Comparison of ENCODE assay signal across 1 fruit fly cellular context in the genomic region with DNA sequence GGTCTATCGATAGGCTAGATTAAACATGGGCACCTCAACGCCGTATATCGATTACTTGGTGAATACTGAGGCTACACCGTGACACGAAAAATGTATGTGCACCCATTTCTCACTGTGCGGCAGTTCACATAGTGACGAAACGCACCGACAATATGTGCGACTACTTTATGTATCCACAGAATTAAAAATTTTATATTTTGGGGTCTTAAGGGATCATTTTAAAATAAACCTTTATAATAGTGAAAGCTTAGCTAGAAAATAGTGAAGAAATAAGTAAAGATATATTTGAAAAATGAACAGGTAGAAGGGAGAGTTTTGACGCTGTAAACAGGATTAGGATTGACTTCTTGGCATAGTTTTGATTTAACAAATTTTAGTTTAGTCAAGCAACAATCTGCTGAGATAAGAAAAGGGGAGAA.
TF ChIP-seq lines count a peak whose summit lies in the region.

mRpL4 (minus strand) TSS at position 31 of the 419 bp plus-strand sequence.

TF ChIP-seq in whole organism, embryonic, 481 proteins besides CTCF, POLR2A, EP300 and RAD21 (continued from another document and continues in another):
- TF ChIP-seq Hey (tag; optimal IDR thresholded peaks at IDR 0.05; lab: Kevin White, UChicago): no peak
- no peak for TF ChIP-seq Adf1 (GFP tag; IDR thresholded peaks at IDR 0.05; lab: Robert Waterston, UW)
- TF ChIP-seq wor (GFP tag; IDR thresholded peaks at IDR 0.05; lab: Robert Waterston, UW): no peak
- TF ChIP-seq CG7556 (GFP tag; optimal IDR thresholded peaks at IDR 0.05; lab: Kevin White, UChicago): no peak
- no peak for TF ChIP-seq Stat92E (GFP tag; optimal IDR thresholded peaks at IDR 0.05; lab: Kevin White, UChicago)
- no peak for TF ChIP-seq CG7839 (tag; optimal IDR thresholded peaks at IDR 0.05; lab: Kevin White, UChicago)
- TF ChIP-seq wdn (GFP tag; IDR thresholded peaks at IDR 0.05; lab: Robert Waterston, UW): peak; percentile 18; the same call in 1 of the 2 replicates
- no peak for TF ChIP-seq HLHmδ (GFP tag; optimal IDR thresholded peaks at IDR 0.05; lab: Kevin White, UChicago)
- TF ChIP-seq cas (GFP tag; IDR thresholded peaks at IDR 0.05; lab: Robert Waterston, UW): peak; percentile 64; the same call in 1 of the 2 replicates
- peak; percentile 59 for TF ChIP-seq CG13123 (GFP tag; optimal IDR thresholded peaks at IDR 0.05; lab: Kevin White, UChicago)
- TF ChIP-seq schlank (tag; optimal IDR thresholded peaks at IDR 0.05; lab: Kevin White, UChicago): peak; percentile 5
- peak; percentile 74 for TF ChIP-seq Xrp1 (GFP tag; IDR thresholded peaks at IDR 0.05; lab: Robert Waterston, UW)
- no peak for TF ChIP-seq caup (GFP tag; optimal IDR thresholded peaks at IDR 0.05; lab: Kevin White, UChicago; ENCODE audit: severe bottlenecking)
- peak; percentile 75 for TF ChIP-seq pnt (GFP tag; optimal IDR thresholded peaks at IDR 0.05; lab: Kevin White, UChicago)
- TF ChIP-seq CG12391 (tag; optimal IDR thresholded peaks at IDR 0.05; lab: Kevin White, UChicago): peak; percentile 72
- peak; percentile 27; the same call in 1 of the 3 replicates for TF ChIP-seq tgo (GFP tag; IDR thresholded peaks at IDR 0.05; lab: Robert Waterston, UW)
- peak; percentile 36 for TF ChIP-seq CG18011 (GFP tag; optimal IDR thresholded peaks at IDR 0.05; lab: Kevin White, UChicago)
- no peak for TF ChIP-seq CG7745 (tag; optimal IDR thresholded peaks at IDR 0.05; lab: Kevin White, UChicago)
- peak; percentile 76 for TF ChIP-seq tx (GFP tag; optimal IDR thresholded peaks at IDR 0.05; lab: Kevin White, UChicago)
- no peak; the same call in 2 of the 3 replicates for TF ChIP-seq dysf (GFP tag; IDR thresholded peaks at IDR 0.05; lab: Robert Waterston, UW)
- TF ChIP-seq CG14014 (GFP tag; IDR thresholded peaks at IDR 0.05; lab: Robert Waterston, UW): peak; percentile 55
- peak; percentile 59 for TF ChIP-seq Bteb2 (GFP tag; optimal IDR thresholded peaks at IDR 0.05; lab: Kevin White, UChicago)
- no peak for TF ChIP-seq br (optimal IDR thresholded peaks at IDR 0.05; lab: Kevin White, UChicago)
- TF ChIP-seq CG8290 (GFP tag; optimal IDR thresholded peaks at IDR 0.05; lab: Kevin White, UChicago): peak; percentile 98
- peak; percentile 97 for TF ChIP-seq CG8290 (tag; optimal IDR thresholded peaks at IDR 0.05; lab: Kevin White, UChicago)
- peak; percentile 34; the same call in 1 of the 2 replicates for TF ChIP-seq CG8765 (GFP tag; IDR thresholded peaks at IDR 0.05; lab: Robert Waterston, UW)
- peak; percentile 84 for TF ChIP-seq Gug (GFP tag; IDR thresholded peaks at IDR 0.05; lab: Robert Waterston, UW)
- no peak; the same call in none of the 3 replicates for TF ChIP-seq CG34422 (GFP tag; IDR thresholded peaks at IDR 0.05; lab: Robert Waterston, UW)
- no peak for TF ChIP-seq Doc2 (GFP tag; IDR thresholded peaks at IDR 0.05; lab: Robert Waterston, UW)
- no peak for TF ChIP-seq Hr39 (optimal IDR thresholded peaks at IDR 0.05; lab: Kevin White, UChicago)
- peak; percentile 51 for TF ChIP-seq CG9727 (GFP tag; optimal IDR thresholded peaks at IDR 0.05; lab: Kevin White, UChicago)
- TF ChIP-seq CG17912 (GFP tag; optimal IDR thresholded peaks at IDR 0.05; lab: Kevin White, UChicago): no peak
- TF ChIP-seq sug (tag; optimal IDR thresholded peaks at IDR 0.05; lab: Kevin White, UChicago): no peak
- TF ChIP-seq pita (GFP tag; optimal IDR thresholded peaks at IDR 0.05; lab: Kevin White, UChicago): no peak
- TF ChIP-seq fd96Cb (tag; optimal IDR thresholded peaks at IDR 0.05; lab: Kevin White, UChicago): peak; percentile 27
- peak; percentile 80 for TF ChIP-seq sisA (GFP tag; IDR thresholded peaks at IDR 0.05; lab: Robert Waterston, UW)
- TF ChIP-seq CHES-1-like (GFP tag; optimal IDR thresholded peaks at IDR 0.05; lab: Kevin White, UChicago): peak; percentile 76
- TF ChIP-seq lab (GFP tag; optimal IDR thresholded peaks at IDR 0.05; lab: Kevin White, UChicago): no peak
- no peak; the same call in 1 of the 2 replicates for TF ChIP-seq al (GFP tag; IDR thresholded peaks at IDR 0.05; lab: Robert Waterston, UW)
- TF ChIP-seq Lhr (GFP tag; optimal IDR thresholded peaks at IDR 0.05; lab: Kevin White, UChicago): peak; percentile 69
- no peak for TF ChIP-seq mirr (GFP tag; optimal IDR thresholded peaks at IDR 0.05; lab: Kevin White, UChicago)
- TF ChIP-seq gcm (GFP tag; optimal IDR thresholded peaks at IDR 0.05; lab: Kevin White, UChicago): no peak
- peak; percentile 60 for TF ChIP-seq unpg (GFP tag; optimal IDR thresholded peaks at IDR 0.05; lab: Kevin White, UChicago)
- TF ChIP-seq CG10431 (GFP tag; optimal IDR thresholded peaks at IDR 0.05; lab: Kevin White, UChicago): no peak
- TF ChIP-seq org-1 (GFP tag; optimal IDR thresholded peaks at IDR 0.05; lab: Kevin White, UChicago): no peak
- TF ChIP-seq CG10366 (GFP tag; IDR thresholded peaks at IDR 0.05; lab: Robert Waterston, UW): 0 out of 2 replicates have a peak, but pooled peaks have one; percentile 50
- TF ChIP-seq Dek (tag; optimal IDR thresholded peaks at IDR 0.05; lab: Kevin White, UChicago): peak; percentile 62
- peak; percentile 32 for TF ChIP-seq gsb-n (tag; optimal IDR thresholded peaks at IDR 0.05; lab: Kevin White, UChicago)
- TF ChIP-seq toy (GFP tag; IDR thresholded peaks at IDR 0.05; lab: Robert Waterston, UW): no peak
- peak; percentile 76 for TF ChIP-seq Chrac-16 (GFP tag; optimal IDR thresholded peaks at IDR 0.05; lab: Kevin White, UChicago)
- no peak for TF ChIP-seq CG10959 (GFP tag; IDR thresholded peaks at IDR 0.05; lab: Robert Waterston, UW)
- TF ChIP-seq CG12104 (GFP tag; optimal IDR thresholded peaks at IDR 0.05; lab: Kevin White, UChicago): no peak
- no peak for TF ChIP-seq bigmax (GFP tag; optimal IDR thresholded peaks at IDR 0.05; lab: Kevin White, UChicago)
- peak; percentile 62 for TF ChIP-seq Sox102F (GFP tag; optimal IDR thresholded peaks at IDR 0.05; lab: Kevin White, UChicago)
- TF ChIP-seq zf30C (GFP tag; optimal IDR thresholded peaks at IDR 0.05; lab: Kevin White, UChicago): no peak
- peak; percentile 50; the same call in 1 of the 2 replicates for TF ChIP-seq CG17328 (GFP tag; IDR thresholded peaks at IDR 0.05; lab: Robert Waterston, UW)
- peak; percentile 70 for TF ChIP-seq E2f1 (GFP tag; IDR thresholded peaks at IDR 0.05; lab: Robert Waterston, UW)
- TF ChIP-seq CG34224 (GFP tag; IDR thresholded peaks at IDR 0.05; lab: Robert Waterston, UW; ENCODE audit: partially characterized antibody): peak; percentile 99
- TF ChIP-seq tin (GFP tag; optimal IDR thresholded peaks at IDR 0.05; lab: Kevin White, UChicago): peak; percentile 85
- no peak for TF ChIP-seq CG11723 (GFP tag; optimal IDR thresholded peaks at IDR 0.05; lab: Kevin White, UChicago)
- TF ChIP-seq YL-1 (GFP tag; optimal IDR thresholded peaks at IDR 0.05; lab: Kevin White, UChicago): peak; percentile 28
- peak; percentile 60 for TF ChIP-seq slou (GFP tag; optimal IDR thresholded peaks at IDR 0.05; lab: Kevin White, UChicago)
- TF ChIP-seq Hmx (GFP tag; optimal IDR thresholded peaks at IDR 0.05; lab: Kevin White, UChicago): no peak
- peak; percentile 53; the same call in 1 of the 2 replicates for TF ChIP-seq E2f2 (GFP tag; IDR thresholded peaks at IDR 0.05; lab: Robert Waterston, UW)
- TF ChIP-seq MTF-1 (GFP tag; optimal IDR thresholded peaks at IDR 0.05; lab: Kevin White, UChicago; ENCODE audit: borderline replicate concordance): no peak
- TF ChIP-seq CG10147 (GFP tag; optimal IDR thresholded peaks at IDR 0.05; lab: Kevin White, UChicago): no peak
- peak; percentile 66 for TF ChIP-seq Rx (GFP tag; IDR thresholded peaks at IDR 0.05; lab: Robert Waterston, UW)
- TF ChIP-seq hb (GFP tag; IDR thresholded peaks at IDR 0.05; lab: Robert Waterston, UW; ENCODE audit: partially characterized antibody): peak; percentile 99
- no peak for TF ChIP-seq CG10565 (GFP tag; optimal IDR thresholded peaks at IDR 0.05; lab: Kevin White, UChicago)
- peak; percentile 25 for TF ChIP-seq CG10543 (GFP tag; optimal IDR thresholded peaks at IDR 0.05; lab: Kevin White, UChicago)
- no peak for TF ChIP-seq CG1832 (GFP tag; optimal IDR thresholded peaks at IDR 0.05; lab: Kevin White, UChicago)
- 0 out of 3 replicates have a peak, but pooled peaks have one; percentile 33 for TF ChIP-seq otp (GFP tag; IDR thresholded peaks at IDR 0.05; lab: Robert Waterston, UW)
- no peak; the same call in 1 of the 3 replicates for TF ChIP-seq ase (GFP tag; IDR thresholded peaks at IDR 0.05; lab: Robert Waterston, UW)
- TF ChIP-seq sr (GFP tag; IDR thresholded peaks at IDR 0.05; lab: Robert Waterston, UW): no peak
- TF ChIP-seq CG13775 (GFP tag; optimal IDR thresholded peaks at IDR 0.05; lab: Kevin White, UChicago): peak; percentile 56
- no peak for TF ChIP-seq CG10274 (GFP tag; optimal IDR thresholded peaks at IDR 0.05; lab: Kevin White, UChicago)
- 0 out of 2 replicates have a peak, but pooled peaks have one; percentile 18 for TF ChIP-seq CG11085 (GFP tag; IDR thresholded peaks at IDR 0.05; lab: Robert Waterston, UW)
- TF ChIP-seq CG3163 (GFP tag; optimal IDR thresholded peaks at IDR 0.05; lab: Kevin White, UChicago): peak; percentile 58
- TF ChIP-seq sens-2 (GFP tag; IDR thresholded peaks at IDR 0.05; lab: Robert Waterston, UW): no peak
- TF ChIP-seq danr (GFP tag; IDR thresholded peaks at IDR 0.05; lab: Robert Waterston, UW): no peak
- peak; percentile 33 for TF ChIP-seq oc (tag; optimal IDR thresholded peaks at IDR 0.05; lab: Kevin White, UChicago)
- no peak for TF ChIP-seq lbe (GFP tag; optimal IDR thresholded peaks at IDR 0.05; lab: Kevin White, UChicago)
- TF ChIP-seq zen (tag; optimal IDR thresholded peaks at IDR 0.05; lab: Kevin White, UChicago): peak; percentile 49
- TF ChIP-seq fd3F (GFP tag; optimal IDR thresholded peaks at IDR 0.05; lab: Kevin White, UChicago): peak; percentile 22
- peak; percentile 81 for TF ChIP-seq HmgZ (tag; optimal IDR thresholded peaks at IDR 0.05; lab: Kevin White, UChicago)
- peak; percentile 80 for TF ChIP-seq az2 (GFP tag; optimal IDR thresholded peaks at IDR 0.05; lab: Kevin White, UChicago)
- TF ChIP-seq Camta (GFP tag; optimal IDR thresholded peaks at IDR 0.05; lab: Kevin White, UChicago): peak; percentile 80
- TF ChIP-seq trh (GFP tag; optimal IDR thresholded peaks at IDR 0.05; lab: Kevin White, UChicago): peak; percentile 54
- TF ChIP-seq Sin3A (optimal IDR thresholded peaks at IDR 0.05; lab: Kevin White, UChicago): peak; percentile 46
- TF ChIP-seq CG12299 (tag; optimal IDR thresholded peaks at IDR 0.05; lab: Kevin White, UChicago): no peak
- no peak for TF ChIP-seq nau (GFP tag; optimal IDR thresholded peaks at IDR 0.05; lab: Kevin White, UChicago)
- peak; percentile 79 for TF ChIP-seq CG2712 (tag; optimal IDR thresholded peaks at IDR 0.05; lab: Kevin White, UChicago)
- TF ChIP-seq bab2 (GFP tag; optimal IDR thresholded peaks at IDR 0.05; lab: Kevin White, UChicago): peak; percentile 70
- peak; percentile 29 for TF ChIP-seq luna (GFP tag; optimal IDR thresholded peaks at IDR 0.05; lab: Kevin White, UChicago)
- TF ChIP-seq ash1 (GFP tag; optimal IDR thresholded peaks at IDR 0.05; lab: Kevin White, UChicago): no peak
- no peak for TF ChIP-seq kah (GFP tag; optimal IDR thresholded peaks at IDR 0.05; lab: Kevin White, UChicago)
- peak; percentile 48 for TF ChIP-seq CG3065 (GFP tag; optimal IDR thresholded peaks at IDR 0.05; lab: Kevin White, UChicago)
- peak; percentile 68 for TF ChIP-seq Atf3 (GFP tag; optimal IDR thresholded peaks at IDR 0.05; lab: Kevin White, UChicago)
- TF ChIP-seq Dbx (GFP tag; IDR thresholded peaks at IDR 0.05; lab: Robert Waterston, UW): peak; percentile 66; the same call in 1 of the 3 replicates
- peak; percentile 31 for TF ChIP-seq wek (GFP tag; optimal IDR thresholded peaks at IDR 0.05; lab: Kevin White, UChicago)
- peak; percentile 48; the same call in 1 of the 2 replicates for TF ChIP-seq HLH3B (GFP tag; IDR thresholded peaks at IDR 0.05; lab: Robert Waterston, UW)
- TF ChIP-seq Dip3 (GFP tag; optimal IDR thresholded peaks at IDR 0.05; lab: Kevin White, UChicago): peak; percentile 89
- peak in 1 of 2 experiments; percentile 64 for TF ChIP-seq bsh (GFP tag; optimal IDR thresholded peaks at IDR 0.05; lab: Kevin White, UChicago)
- TF ChIP-seq ap (GFP tag; IDR thresholded peaks at IDR 0.05; lab: Robert Waterston, UW): no peak
- TF ChIP-seq insv (GFP tag; optimal IDR thresholded peaks at IDR 0.05; lab: Kevin White, UChicago): no peak
- TF ChIP-seq Nf-YA (GFP tag; IDR thresholded peaks at IDR 0.05; lab: Robert Waterston, UW): no peak
- TF ChIP-seq repo (GFP tag; optimal IDR thresholded peaks at IDR 0.05; lab: Kevin White, UChicago): peak; percentile 24
- no peak for TF ChIP-seq Vsx1 (GFP tag; optimal IDR thresholded peaks at IDR 0.05; lab: Kevin White, UChicago)
- TF ChIP-seq CG15479 (GFP tag; optimal IDR thresholded peaks at IDR 0.05; lab: Kevin White, UChicago): no peak
- TF ChIP-seq CG2875 (GFP tag; optimal IDR thresholded peaks at IDR 0.05; lab: Kevin White, UChicago): peak; percentile 32
- TF ChIP-seq CG6175 (GFP tag; IDR thresholded peaks at IDR 0.05; lab: Robert Waterston, UW): 0 out of 3 replicates have a peak, but pooled peaks have one; percentile 29
- TF ChIP-seq CG9437 (GFP tag; optimal IDR thresholded peaks at IDR 0.05; lab: Kevin White, UChicago): peak; percentile 27
- peak; percentile 51 to 73 for TF ChIP-seq chif (GFP tag; optimal IDR thresholded peaks at IDR 0.05; lab: Kevin White, UChicago)
- TF ChIP-seq sc (optimal IDR thresholded peaks at IDR 0.05; lab: Kevin White, UChicago): no peak
- TF ChIP-seq sc (GFP tag; optimal IDR thresholded peaks at IDR 0.05; lab: Kevin White, UChicago): peak; percentile 13
- TF ChIP-seq onecut (GFP tag; IDR thresholded peaks at IDR 0.05; lab: Robert Waterston, UW): 0 out of 2 replicates have a peak, but pooled peaks have one; percentile 23
- no peak for TF ChIP-seq Ravus (GFP tag; IDR thresholded peaks at IDR 0.05; lab: Robert Waterston, UW)
- TF ChIP-seq CG12659 (GFP tag; optimal IDR thresholded peaks at IDR 0.05; lab: Kevin White, UChicago): peak; percentile 80
- peak; percentile 49 for TF ChIP-seq crc (GFP tag; optimal IDR thresholded peaks at IDR 0.05; lab: Kevin White, UChicago)
- peak; percentile 100 for TF ChIP-seq Meics (GFP tag; optimal IDR thresholded peaks at IDR 0.05; lab: Kevin White, UChicago)
- no peak for TF ChIP-seq Med (GFP tag; lab: Kevin White, UChicago)
- TF ChIP-seq kay (GFP tag; optimal IDR thresholded peaks at IDR 0.05; lab: Kevin White, UChicago): peak; percentile 69
- TF ChIP-seq CG7987 (GFP tag; optimal IDR thresholded peaks at IDR 0.05; lab: Kevin White, UChicago): peak; percentile 8
- TF ChIP-seq sqz (GFP tag; optimal IDR thresholded peaks at IDR 0.05; lab: Kevin White, UChicago): no peak
- peak; percentile 79 for TF ChIP-seq phol (tag; optimal IDR thresholded peaks at IDR 0.05; lab: Kevin White, UChicago)
- peak; percentile 82 for TF ChIP-seq HLH54F (GFP tag; optimal IDR thresholded peaks at IDR 0.05; lab: Kevin White, UChicago)
